Fruit fly (Drosophila melanogaster) Kc167 (cell line): ENCODE measurements around the gene CG32573.

Experiments
- Myc ChIP-seq: fragments of >200 bp; optimal IDR thresholded peaks from 2 replicates; lab custom pipeline; 2017; ENCODE audit warnings: missing external identifiers
- Sin3A ChIP-seq: fragments of >200 bp; optimal IDR thresholded peaks from 2 replicates; lab custom pipeline; 2018; ENCODE audit warnings: missing external identifiers
- h ChIP-seq: fragments of >200 bp; optimal IDR thresholded peaks from 3 replicates; lab custom pipeline; 2018; ENCODE audit warnings: missing external identifiers
- insv ChIP-seq: fragments of >200 bp; optimal IDR thresholded peaks from 3 replicates; lab custom pipeline; 2018; ENCODE audit warnings: missing external identifiers
- psq ChIP-seq: fragments of >200 bp; optimal IDR thresholded peaks from 2 replicates; lab custom pipeline; 2017; ENCODE audit warnings: missing external identifiers

- no peak for TF ChIP-seq psq (lab: Kevin White, UChicago)
- TF ChIP-seq h (lab: Kevin White, UChicago), result no peak
- no peak for TF ChIP-seq Sin3A (lab: Kevin White, UChicago)
- no peak for TF ChIP-seq insv (lab: Kevin White, UChicago)
- TF ChIP-seq Myc (lab: Kevin White, UChicago), result no peak
Observed at dm6 chrX:16664405-16665064, 13.4 kb downstream of the CG32573 start, which contains the start of gene CG15865.
